Fruit fly (Drosophila melanogaster) whole organism, embryonic: ENCODE measurements around the gene CG2533.

ENCODE experiments used
- Abd-B ChIP-seq: fragments of 200-800 bp; sonication (Bioruptor generic); optimal IDR thresholded peaks from 2 replicates; lab custom pipeline; 2018; ENCODE audit warnings: missing biosample characterization, mild to moderate bottlenecking, missing genetic modification characterization, moderate library complexity
- Asciz ChIP-seq: fragments of 200-800 bp; sonication (Bioruptor generic); optimal IDR thresholded peaks from 2 replicates; lab custom pipeline; 2017; ENCODE audit warnings: missing biosample characterization, mild to moderate bottlenecking, missing genetic modification characterization, missing genetic modification reagents
- C15 ChIP-seq: fragments of 200-800 bp; sonication (Bioruptor generic); IDR thresholded peaks from 3 replicates; pipeline ENCODE4 v1.3.6; 2022; ENCODE audit warnings: missing biosample characterization, missing genetic modification characterization
- CG10209 ChIP-seq: fragments of 200-800 bp; sonication (Bioruptor generic); optimal IDR thresholded peaks from 3 replicates; lab custom pipeline; 2017; ENCODE audit warnings: missing biosample characterization, mild to moderate bottlenecking, missing genetic modification characterization, missing genetic modification reagents
- CG1024 ChIP-seq: fragments of 200-800 bp; sonication (Bioruptor generic); IDR thresholded peaks from 2 replicates; pipeline ENCODE4 v1.3.6; 2022; ENCODE audit warnings: missing biosample characterization, missing genetic modification characterization
- CG10979 ChIP-seq: fragments of 200-800 bp; sonication (Bioruptor generic); optimal IDR thresholded peaks from 2 replicates; lab custom pipeline; 2018; ENCODE audit warnings: missing biosample characterization, mild to moderate bottlenecking, missing genetic modification characterization, moderate library complexity
- CG12391 ChIP-seq: fragments of 200-800 bp; sonication (Bioruptor generic); optimal IDR thresholded peaks from 3 replicates; lab custom pipeline; 2018; ENCODE audit warnings: missing biosample characterization, mild to moderate bottlenecking, missing genetic modification characterization, moderate library complexity
- CG14710 ChIP-seq: fragments of 200-800 bp; sonication (Bioruptor generic); optimal IDR thresholded peaks from 3 replicates; lab custom pipeline; 2019; ENCODE audit warnings: missing biosample characterization, mild to moderate bottlenecking, missing genetic modification characterization, moderate library complexity
- CG15011 ChIP-seq: fragments of 200-800 bp; sonication (Bioruptor generic); optimal IDR thresholded peaks from 3 replicates; lab custom pipeline; 2018; ENCODE audit warnings: missing biosample characterization, mild to moderate bottlenecking, missing genetic modification characterization
- CG2889 ChIP-seq: fragments of 200-800 bp; sonication (Bioruptor generic); IDR thresholded peaks from 3 replicates; pipeline ENCODE4 v1.3.6; 2022; ENCODE audit warnings: missing biosample characterization, missing genetic modification characterization
- CG34224 ChIP-seq: fragments of 200-800 bp; sonication (Bioruptor generic); IDR thresholded peaks from 3 replicates; pipeline ENCODE4 v1.3.6; 2022; ENCODE audit warnings: missing biosample characterization, missing genetic modification characterization; ENCODE audit not compliant: partially characterized antibody
- CG3838 ChIP-seq: fragments of 200-800 bp; sonication (Bioruptor generic); optimal IDR thresholded peaks from 3 replicates; lab custom pipeline; 2016; ENCODE audit warnings: missing biosample characterization, missing genetic modification characterization
- CG4617 ChIP-seq: fragments of 200-800 bp; sonication (Bioruptor generic); optimal IDR thresholded peaks from 3 replicates; lab custom pipeline; 2016; ENCODE audit warnings: missing biosample characterization, missing genetic modification characterization, borderline replicate concordance
- CG4730 ChIP-seq: fragments of 200-800 bp; sonication (Bioruptor generic); IDR thresholded peaks from 2 replicates; pipeline ENCODE4 v1.3.6; 2022; ENCODE audit warnings: missing biosample characterization, missing genetic modification characterization
- CG5180 ChIP-seq: fragments of 200-800 bp; sonication (Bioruptor generic); optimal IDR thresholded peaks from 3 replicates; lab custom pipeline; 2017; ENCODE audit warnings: missing biosample characterization, missing genetic modification characterization, mild to moderate bottlenecking, moderate library complexity, missing genetic modification reagents
- CG6254 ChIP-seq: fragments of 200-800 bp; sonication (Bioruptor generic); optimal IDR thresholded peaks from 3 replicates; lab custom pipeline; 2017; ENCODE audit warnings: mild to moderate bottlenecking, missing biosample characterization, missing genetic modification reagents, missing genetic modification characterization
- CG8089 ChIP-seq: fragments of 200-800 bp; sonication (Bioruptor generic); optimal IDR thresholded peaks from 3 replicates; lab custom pipeline; 2016; ENCODE audit warnings: missing biosample characterization, missing genetic modification characterization
- CG9609 ChIP-seq: fragments of 200-800 bp; sonication (Bioruptor generic); optimal IDR thresholded peaks from 3 replicates; lab custom pipeline; 2016; ENCODE audit warnings: missing biosample characterization, missing genetic modification characterization
- Gug ChIP-seq: fragments of 200-800 bp; sonication (Bioruptor generic); IDR thresholded peaks from 4 replicates; pipeline ENCODE4 v1.3.6; 2022; ENCODE audit warnings: missing biosample characterization, missing genetic modification characterization
- HLH4C ChIP-seq: fragments of 200-800 bp; sonication (Bioruptor generic); IDR thresholded peaks from 3 replicates; pipeline ENCODE4 v1.3.6; 2022; ENCODE audit warnings: missing biosample characterization, missing genetic modification characterization; ENCODE audit not compliant: partially characterized antibody
- HmgZ ChIP-seq: fragments of 200-800 bp; sonication (Bioruptor generic); optimal IDR thresholded peaks from 2 replicates; lab custom pipeline; 2018; ENCODE audit warnings: missing biosample characterization, mild to moderate bottlenecking, missing genetic modification characterization
- NFAT ChIP-seq: fragments of 200-800 bp; sonication (Bioruptor generic); IDR thresholded peaks from 2 replicates; pipeline ENCODE4 v1.3.6; 2022; ENCODE audit warnings: missing biosample characterization, missing genetic modification characterization
- Side ChIP-seq: fragments of 200-800 bp; sonication (Bioruptor generic); optimal IDR thresholded peaks from 2 replicates; lab custom pipeline; 2016; ENCODE audit warnings: missing biosample characterization, missing genetic modification characterization
- Tbp ChIP-seq: fragments of >200 bp; optimal IDR thresholded peaks from 2 replicates; lab custom pipeline; 2018; ENCODE audit warnings: missing biosample characterization, missing genetic modification characterization
- Trl ChIP-seq, 3 experiments: fragments of >200 bp in 2 of 3; fragments of 200-800 bp in 1 of 3; sonication (Bioruptor generic) in 1 of 3; optimal IDR thresholded peaks; 2 replicates in 1 of 3; 3 replicates in 2 of 3; lab custom pipeline; 2016 to 2017; ENCODE audit warnings: missing biosample characterization in 1 of 3, missing genetic modification characterization in 1 of 3
- YL-1 ChIP-seq: fragments of 200-800 bp; sonication (Bioruptor generic); optimal IDR thresholded peaks from 3 replicates; lab custom pipeline; 2017; ENCODE audit warnings: missing biosample characterization, mild to moderate bottlenecking, missing genetic modification characterization
- ara ChIP-seq: fragments of 200-800 bp; sonication (Bioruptor generic); IDR thresholded peaks from 2 replicates; pipeline ENCODE4 v1.3.6; 2022; ENCODE audit warnings: missing biosample characterization, missing genetic modification characterization
- ase ChIP-seq: fragments of 200-800 bp; sonication (Bioruptor generic); IDR thresholded peaks from 3 replicates; pipeline ENCODE4 v1.3.6; 2022; ENCODE audit warnings: missing biosample characterization, missing genetic modification characterization
- chif ChIP-seq, 2 experiments: fragments of 200-800 bp; sonication (Bioruptor generic); optimal IDR thresholded peaks; 3 replicates each; lab custom pipeline; 2016; ENCODE audit warnings: missing biosample characterization in 2 of 2, missing genetic modification characterization in 2 of 2
- crc ChIP-seq: fragments of 200-800 bp; sonication (Bioruptor generic); optimal IDR thresholded peaks from 2 replicates; lab custom pipeline; 2016; ENCODE audit warnings: missing biosample characterization, missing genetic modification characterization
- danr ChIP-seq: fragments of 200-800 bp; sonication (Bioruptor generic); IDR thresholded peaks from 2 replicates; pipeline ENCODE4 v1.3.6; 2022; ENCODE audit warnings: missing biosample characterization, missing genetic modification characterization
- dmrt11E ChIP-seq: fragments of 200-800 bp; sonication (Bioruptor generic); optimal IDR thresholded peaks from 3 replicates; lab custom pipeline; 2018; ENCODE audit warnings: missing biosample characterization, mild to moderate bottlenecking, missing genetic modification characterization, moderate library complexity
- fd3F ChIP-seq: fragments of 200-800 bp; sonication (Bioruptor generic); optimal IDR thresholded peaks from 2 replicates; lab custom pipeline; 2018; ENCODE audit warnings: missing biosample characterization, mild to moderate bottlenecking, missing genetic modification characterization, moderate library complexity
- ftz-f1 ChIP-seq: fragments of 200-800 bp; sonication (Bioruptor generic); optimal IDR thresholded peaks from 2 replicates; lab custom pipeline; 2016; ENCODE audit warnings: missing biosample characterization, missing genetic modification characterization
- gcm2 ChIP-seq: fragments of 200-800 bp; sonication (Bioruptor generic); optimal IDR thresholded peaks from 2 replicates; lab custom pipeline; 2016; ENCODE audit warnings: missing biosample characterization, missing genetic modification characterization
- gsb ChIP-seq: fragments of 200-800 bp; sonication (Bioruptor generic); IDR thresholded peaks from 2 replicates; pipeline ENCODE4 v1.3.6; 2022; ENCODE audit warnings: missing biosample characterization, missing genetic modification characterization
- her ChIP-seq: fragments of 200-800 bp; sonication (Bioruptor generic); optimal IDR thresholded peaks from 2 replicates; lab custom pipeline; 2016; ENCODE audit warnings: missing biosample characterization, missing genetic modification characterization
- lola ChIP-seq, 3 experiments: fragments of >200 bp in 2 of 3; fragments of 200-800 bp in 1 of 3; sonication (Bioruptor generic) in 1 of 3; optimal IDR thresholded peaks; 2 replicates each; lab custom pipeline; 2017 to 2019; ENCODE audit warnings: missing biosample characterization in 3 of 3, missing genetic modification characterization in 3 of 3, mild to moderate bottlenecking in 1 of 3, moderate library complexity in 1 of 3
- otp ChIP-seq: fragments of 200-800 bp; sonication (Bioruptor generic); IDR thresholded peaks from 3 replicates; pipeline ENCODE4, ENCODE4 v1.3.6; 2022; ENCODE audit warnings: missing biosample characterization, missing genetic modification characterization
- peb ChIP-seq: fragments of 200-800 bp; sonication (Bioruptor generic); IDR thresholded peaks from 2 replicates; pipeline ENCODE4 v1.3.6; 2022; ENCODE audit warnings: missing biosample characterization, missing genetic modification characterization
- pum ChIP-seq: fragments of 200-800 bp; sonication (Bioruptor generic); optimal IDR thresholded peaks from 2 replicates; lab custom pipeline; 2016; ENCODE audit warnings: missing biosample characterization, missing genetic modification characterization
- salm ChIP-seq: fragments of 200-800 bp; sonication (Bioruptor generic); optimal IDR thresholded peaks from 2 replicates; lab custom pipeline; 2018; ENCODE audit warnings: missing biosample characterization, mild to moderate bottlenecking, missing genetic modification characterization
- schlank ChIP-seq: fragments of 200-800 bp; sonication (Bioruptor generic); optimal IDR thresholded peaks from 2 replicates; lab custom pipeline; 2018; ENCODE audit warnings: missing biosample characterization, mild to moderate bottlenecking, missing genetic modification characterization
- sens ChIP-seq: fragments of 200-800 bp; sonication (Bioruptor generic); peaks from one replicate; lab custom pipeline; 2016; ENCODE audit warnings: missing biosample characterization, missing genetic modification characterization
- slbo ChIP-seq: fragments of 200-800 bp; sonication (Bioruptor generic); IDR thresholded peaks from 2 replicates; pipeline ENCODE4 v1.3.6; 2022; ENCODE audit warnings: missing biosample characterization, missing genetic modification characterization
- sqz ChIP-seq: fragments of 200-800 bp; sonication (Bioruptor generic); optimal IDR thresholded peaks from 3 replicates; lab custom pipeline; 2018; ENCODE audit warnings: missing biosample characterization, mild to moderate bottlenecking, missing genetic modification characterization
- ttk ChIP-seq: fragments of 200-800 bp; sonication (Bioruptor generic); IDR thresholded peaks from 2 replicates; pipeline ENCODE4 v2.1.2; 2022; ENCODE audit warnings: missing biosample characterization, missing genetic modification characterization
- vnd ChIP-seq: fragments of 200-800 bp; sonication (Bioruptor generic); IDR thresholded peaks from 3 replicates; pipeline ENCODE4 v1.3.6; 2022; ENCODE audit warnings: missing biosample characterization, missing genetic modification characterization; ENCODE audit not compliant: partially characterized antibody
- vvl ChIP-seq: fragments of 200-800 bp; sonication (Bioruptor generic); IDR thresholded peaks from 2 replicates; pipeline ENCODE4 v1.3.6; 2022; ENCODE audit warnings: missing biosample characterization, missing genetic modification characterization
- z ChIP-seq: fragments of 200-800 bp; sonication (Bioruptor generic); IDR thresholded peaks from 3 replicates; pipeline ENCODE4 v1.3.6; 2022; ENCODE audit warnings: missing biosample characterization, missing genetic modification characterization

CG2533 gene

DNA sequence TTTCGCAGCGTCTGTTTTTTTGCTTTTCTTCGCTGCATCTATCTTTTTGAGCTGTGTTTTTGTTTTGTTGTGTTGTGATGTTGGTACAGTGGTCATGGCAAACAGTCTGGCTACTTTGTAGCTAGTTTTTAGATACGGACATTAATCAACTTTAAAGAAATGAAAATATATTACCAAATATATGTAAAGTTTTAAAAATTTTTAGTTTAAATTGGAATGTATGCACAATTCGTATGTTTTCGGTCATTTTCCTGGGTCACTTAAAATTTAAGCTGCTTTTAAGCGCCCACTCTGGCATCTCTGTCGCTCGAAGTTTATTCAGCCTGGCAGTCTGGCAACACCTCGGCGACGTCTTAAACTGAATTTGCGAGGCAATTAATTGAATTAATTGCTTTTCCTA lies 27.5 kb downstream of the CG2533 start, which contains the start of gene CG11695 (continued):
- TF ChIP-seq CG10979 (peak; percentile 58), slbo (GFP tag; lab: Robert Waterston, UW) (peak; percentile 80), her (GFP tag; lab: Kevin White, UChicago) (no peak), fd3F (GFP tag; lab: Kevin White, UChicago) (peak; percentile 47), CG2889 (GFP tag; lab: Robert Waterston, UW) (peak; percentile 54; the same call in 1 of the 3 replicates), CG14710 (tag; lab: Kevin White, UChicago) (peak; percentile 73), Side (GFP tag; lab: Kevin White, UChicago) (peak; percentile 20), Asciz (GFP tag; lab: Kevin White, UChicago) (no peak), Gug (GFP tag; lab: Robert Waterston, UW) (peak; percentile 52; the same call in 1 of the 4 replicates), z (no peak), vvl (GFP tag; lab: Robert Waterston, UW) (peak; percentile 52; the same call in 1 of the 2 replicates), ftz-f1 (no peak), CG4730 (GFP tag; lab: Robert Waterston, UW) (no peak), NFAT (GFP tag; lab: Robert Waterston, UW) (peak; percentile 70), CG4617 (GFP tag; lab: Kevin White, UChicago) (peak; percentile 80), CG10209 (peak; percentile 35), danr (0 out of 2 replicates have a peak, but pooled peaks have one; percentile 13), salm (tag; lab: Kevin White, UChicago) (peak; percentile 27), sqz (GFP tag; lab: Kevin White, UChicago) (no peak), CG8089 (no peak), C15 (GFP tag; lab: Robert Waterston, UW) (no peak), chif (GFP tag; optimal IDR thresholded peaks at IDR 0.05; lab: Kevin White, UChicago) (peak; percentile 19 to 54), CG5180 (no peak), ara (GFP tag; lab: Robert Waterston, UW) (no peak), HmgZ (peak; percentile 80), CG15011 (GFP tag; lab: Kevin White, UChicago) (no peak), YL-1 (GFP tag; lab: Kevin White, UChicago) (peak; percentile 77), Abd-B (peak; percentile 65), ttk (GFP tag; lab: Robert Waterston, UW) (0 out of 2 replicates have a peak, but pooled peaks have one; percentile 24), CG1024 (GFP tag; lab: Robert Waterston, UW) (peak; percentile 27; the same call in 1 of the 2 replicates), HLH4C (no peak), Trl (optimal IDR thresholded peaks at IDR 0.05; lab: Kevin White, UChicago) (no peak), Trl (GFP tag; optimal IDR thresholded peaks at IDR 0.05; lab: Kevin White, UChicago) (peak; percentile 36), CG3838 (GFP tag; lab: Kevin White, UChicago) (peak; percentile 51), otp (no peak), pum (GFP tag; lab: Kevin White, UChicago) (peak; percentile 40), CG6254 (GFP tag; lab: Kevin White, UChicago) (no peak), crc (no peak), vnd (GFP tag; lab: Robert Waterston, UW) (no peak), CG34224 (no peak), schlank (tag; lab: Kevin White, UChicago) (peak; percentile 36), gsb (no peak), ase (GFP tag; lab: Robert Waterston, UW) (no peak), peb (peak; percentile 45; the same call in 1 of the 2 replicates), lola (GFP tag; optimal IDR thresholded peaks at IDR 0.05; lab: Kevin White, UChicago) (peak in 1 of 3 experiments; percentile 58), sens (GFP tag; lab: Kevin White, UChicago) (peak; percentile 92), gcm2 (GFP tag; lab: Kevin White, UChicago) (no peak), Tbp (no peak), dmrt11E (peak; percentile 63), CG12391 (tag; lab: Kevin White, UChicago) (peak; percentile 81), CG9609 (GFP tag; lab: Kevin White, UChicago) (peak; percentile 50)
